Fruit fly (Drosophila melanogaster) whole organism, prepupa: ENCODE results near the gene Plp.

ENCODE experiments used
- Blimp-1 ChIP-seq: fragments of 200-800 bp; sonication (Bioruptor generic); optimal IDR thresholded peaks from 3 replicates; lab custom pipeline; 2017; ENCODE audit warnings: missing biosample characterization, missing genetic modification characterization, mild to moderate bottlenecking, moderate library complexity, missing genetic modification reagents
- CG10631 ChIP-seq: fragments of 200-800 bp; sonication (Bioruptor generic); optimal IDR thresholded peaks from 2 replicates; lab custom pipeline; 2016; ENCODE audit warnings: missing biosample characterization, missing genetic modification characterization
- CG11294 ChIP-seq: fragments of 200-800 bp; sonication (Bioruptor generic); IDR thresholded peaks from 2 replicates; pipeline ENCODE4 v1.3.6; 2022; ENCODE audit warnings: missing biosample characterization, missing genetic modification characterization
- CG11762 ChIP-seq: fragments of 200-800 bp; sonication (Bioruptor generic); optimal IDR thresholded peaks from 3 replicates; lab custom pipeline; 2016; ENCODE audit warnings: missing biosample characterization, missing genetic modification characterization; ENCODE audit not compliant: insufficient read depth
- CG11902 ChIP-seq: fragments of 200-800 bp; sonication (Bioruptor generic); optimal IDR thresholded peaks from 3 replicates; lab custom pipeline; 2016; ENCODE audit warnings: missing biosample characterization, missing genetic modification characterization
- CG15336 ChIP-seq: fragments of 200-800 bp; sonication (Bioruptor generic); IDR thresholded peaks from 2 replicates; pipeline ENCODE4 v1.3.6; 2022; ENCODE audit warnings: missing biosample characterization, missing genetic modification characterization
- CG3032 ChIP-seq: fragments of 200-800 bp; optimal IDR thresholded peaks from 2 replicates; lab custom pipeline; 2019; ENCODE audit warnings: missing biosample characterization, mild to moderate bottlenecking, missing genetic modification characterization, moderate library complexity
- CG31627 ChIP-seq: fragments of 200-800 bp; sonication (Bioruptor generic); optimal IDR thresholded peaks from 3 replicates; lab custom pipeline; 2016; ENCODE audit warnings: missing biosample characterization, missing genetic modification characterization
- CG3919 ChIP-seq: fragments of 200-800 bp; sonication (Bioruptor generic); optimal IDR thresholded peaks from 3 replicates; lab custom pipeline; 2016; ENCODE audit warnings: missing biosample characterization, missing genetic modification characterization
- CG4318 ChIP-seq: fragments of 200-800 bp; sonication (Bioruptor generic); optimal IDR thresholded peaks from 3 replicates; lab custom pipeline; 2017; ENCODE audit warnings: missing biosample characterization, mild to moderate bottlenecking, missing genetic modification characterization
- CG6163 ChIP-seq: fragments of 200-800 bp; sonication (Bioruptor generic); IDR thresholded peaks from 3 replicates; pipeline ENCODE4 v1.3.6; 2022; ENCODE audit warnings: missing biosample characterization, missing genetic modification characterization
- CG6276 ChIP-seq: fragments of 200-800 bp; sonication (Bioruptor generic); optimal IDR thresholded peaks from 2 replicates; lab custom pipeline; 2017; ENCODE audit warnings: missing biosample characterization, mild to moderate bottlenecking, missing genetic modification characterization
- CG6792 ChIP-seq: fragments of 200-800 bp; sonication (Bioruptor generic); optimal IDR thresholded peaks from 3 replicates; lab custom pipeline; 2016; ENCODE audit warnings: missing biosample characterization, missing genetic modification characterization
- CG6808 ChIP-seq: fragments of 200-800 bp; sonication (Bioruptor generic); optimal IDR thresholded peaks from 3 replicates; lab custom pipeline; 2017; ENCODE audit warnings: missing biosample characterization, missing genetic modification characterization, mild to moderate bottlenecking, moderate library complexity, missing genetic modification reagents
- CG6854 ChIP-seq: fragments of 200-800 bp; sonication (Bioruptor generic); optimal IDR thresholded peaks from 2 replicates; lab custom pipeline; 2017; ENCODE audit warnings: missing biosample characterization, mild to moderate bottlenecking, missing genetic modification characterization
- CG8119 ChIP-seq: fragments of 200-800 bp; sonication (Bioruptor generic); IDR thresholded peaks from 3 replicates; pipeline ENCODE4 v1.3.6; 2022; ENCODE audit warnings: missing biosample characterization, missing genetic modification characterization
- CG8632 ChIP-seq: fragments of 200-800 bp; sonication (Bioruptor generic); optimal IDR thresholded peaks from 3 replicates; lab custom pipeline; 2016; ENCODE audit warnings: missing biosample characterization, missing genetic modification characterization
- CG9139 ChIP-seq: fragments of 200-800 bp; sonication (Bioruptor generic); optimal IDR thresholded peaks from 3 replicates; lab custom pipeline; 2017; ENCODE audit warnings: missing biosample characterization, mild to moderate bottlenecking, missing genetic modification characterization
- Eip75B ChIP-seq: fragments of 200-800 bp; sonication (Bioruptor generic); optimal IDR thresholded peaks from 3 replicates; lab custom pipeline; 2016; ENCODE audit warnings: missing biosample characterization, missing genetic modification characterization
- Eip78C ChIP-seq: fragments of 200-800 bp; sonication (Bioruptor generic); peaks from one replicate; lab custom pipeline; 2016; ENCODE audit warnings: missing biosample characterization, missing genetic modification characterization
- Ets21C ChIP-seq: fragments of 200-800 bp; sonication (Bioruptor generic); optimal IDR thresholded peaks from 3 replicates; lab custom pipeline; 2016; ENCODE audit warnings: missing biosample characterization, missing genetic modification characterization
- Ets96B ChIP-seq: fragments of 200-800 bp; optimal IDR thresholded peaks from 2 replicates; lab custom pipeline; 2019; ENCODE audit warnings: missing biosample characterization, mild to moderate bottlenecking, missing genetic modification characterization, moderate library complexity
- Hr4 ChIP-seq: fragments of 200-800 bp; sonication (Bioruptor generic); optimal IDR thresholded peaks from 3 replicates; lab custom pipeline; 2016; ENCODE audit warnings: missing biosample characterization, missing genetic modification characterization
- Lpt ChIP-seq: fragments of 200-800 bp; sonication (Bioruptor generic); optimal IDR thresholded peaks from 3 replicates; lab custom pipeline; 2016; ENCODE audit warnings: missing biosample characterization, missing genetic modification characterization
- OdsH ChIP-seq: fragments of 200-800 bp; sonication (Bioruptor generic); optimal IDR thresholded peaks from 3 replicates; lab custom pipeline; 2016; ENCODE audit warnings: missing biosample characterization, missing genetic modification characterization
- Smox ChIP-seq: fragments of 200-800 bp; sonication (Bioruptor generic); optimal IDR thresholded peaks from 3 replicates; lab custom pipeline; 2016; ENCODE audit warnings: missing biosample characterization, missing genetic modification characterization
- achi ChIP-seq: fragments of 200-800 bp; sonication (Bioruptor generic); optimal IDR thresholded peaks from 3 replicates; lab custom pipeline; 2016; ENCODE audit warnings: missing biosample characterization, missing genetic modification characterization
- acj6 ChIP-seq: fragments of 200-800 bp; sonication (Bioruptor generic); optimal IDR thresholded peaks from 3 replicates; lab custom pipeline; 2016; ENCODE audit warnings: missing biosample characterization, missing genetic modification characterization
- cyc ChIP-seq: fragments of 200-800 bp; sonication (Bioruptor generic); optimal IDR thresholded peaks from 3 replicates; lab custom pipeline; 2016; ENCODE audit warnings: missing biosample characterization, missing genetic modification characterization
- dac ChIP-seq: fragments of 200-800 bp; sonication (Bioruptor generic); optimal IDR thresholded peaks from 2 replicates; lab custom pipeline; 2017; ENCODE audit warnings: missing biosample characterization, mild to moderate bottlenecking, missing genetic modification characterization
- dsx ChIP-seq: fragments of 200-800 bp; optimal IDR thresholded peaks from 3 replicates; lab custom pipeline; 2019; ENCODE audit warnings: missing biosample characterization, mild to moderate bottlenecking, missing genetic modification characterization, moderate library complexity; ENCODE audit not compliant: poor library complexity, severe bottlenecking
- eg ChIP-seq: fragments of 200-800 bp; sonication (Bioruptor generic); IDR thresholded peaks from 3 replicates; pipeline ENCODE4 v1.3.6; 2022; ENCODE audit warnings: missing biosample characterization, missing genetic modification characterization
- fd85E ChIP-seq: fragments of 200-800 bp; sonication (Bioruptor generic); optimal IDR thresholded peaks from 3 replicates; lab custom pipeline; 2016; ENCODE audit warnings: missing biosample characterization, missing genetic modification characterization
- fkh ChIP-seq: fragments of 200-800 bp; sonication (Bioruptor generic); optimal IDR thresholded peaks from 3 replicates; lab custom pipeline; 2017; ENCODE audit warnings: missing biosample characterization, mild to moderate bottlenecking, missing genetic modification characterization, moderate library complexity
- lz ChIP-seq: fragments of 200-800 bp; sonication (Bioruptor generic); optimal IDR thresholded peaks from 3 replicates; lab custom pipeline; 2016; ENCODE audit warnings: missing biosample characterization, missing genetic modification characterization
- pdm3 ChIP-seq: fragments of 200-800 bp; sonication (Bioruptor generic); optimal IDR thresholded peaks from 3 replicates; lab custom pipeline; 2016; ENCODE audit warnings: missing biosample characterization, missing genetic modification characterization
- spab ChIP-seq: fragments of 200-800 bp; sonication (Bioruptor generic); optimal IDR thresholded peaks from 2 replicates; lab custom pipeline; 2017; ENCODE audit warnings: missing biosample characterization, mild to moderate bottlenecking, missing genetic modification characterization, missing genetic modification reagents
- ss ChIP-seq, 2 experiments: fragments of 200-800 bp; sonication (Bioruptor generic); optimal IDR thresholded peaks; 2 replicates in 1 of 2; 3 replicates in 1 of 2; lab custom pipeline; 2017 to 2018; ENCODE audit warnings: mild to moderate bottlenecking in 2 of 2, missing biosample characterization in 2 of 2, missing genetic modification characterization in 2 of 2, moderate library complexity in 1 of 2
- svp ChIP-seq: fragments of 200-800 bp; sonication (Bioruptor generic); peaks from one replicate; lab custom pipeline; 2016; ENCODE audit warnings: missing biosample characterization, missing genetic modification characterization
- vri ChIP-seq: fragments of 200-800 bp; sonication (Bioruptor generic); optimal IDR thresholded peaks from 3 replicates; lab custom pipeline; 2016; ENCODE audit warnings: missing biosample characterization, mild to moderate bottlenecking, missing genetic modification characterization

Plp gene

dm6 chr3L:15141118-15142003, 46.8 kb upstream of the Plp start (continued):
- no peak for TF ChIP-seq cyc (GFP tag; lab: Kevin White, UChicago)
- no peak for TF ChIP-seq svp
- TF ChIP-seq OdsH = no peak
- TF ChIP-seq Blimp-1 = no peak
- TF ChIP-seq CG15336 (GFP tag; lab: Robert Waterston, UW) = peak; percentile 49; the same call in 1 of the 2 replicates
- TF ChIP-seq CG6808 (GFP tag; lab: Kevin White, UChicago) = no peak
- TF ChIP-seq Ets21C (GFP tag; lab: Kevin White, UChicago) = no peak
- no peak for TF ChIP-seq CG9139
- TF ChIP-seq CG11294 = no peak
- no peak for TF ChIP-seq Ets96B (tag; lab: Kevin White, UChicago)
- peak; percentile 17 to 48 for TF ChIP-seq ss (GFP tag; optimal IDR thresholded peaks at IDR 0.05; lab: Kevin White, UChicago)
- peak; percentile 12 for TF ChIP-seq acj6
- TF ChIP-seq Smox (GFP tag; lab: Kevin White, UChicago) = peak; percentile 9
- TF ChIP-seq CG8119 (GFP tag; lab: Robert Waterston, UW) = peak; percentile 51
- TF ChIP-seq dac = no peak
- TF ChIP-seq CG3032 (tag; lab: Kevin White, UChicago) = no peak
- TF ChIP-seq fkh (GFP tag; lab: Kevin White, UChicago) = peak; percentile 59
- peak; percentile 55 for TF ChIP-seq vri
- TF ChIP-seq CG11762 (GFP tag; lab: Kevin White, UChicago) = no peak
- TF ChIP-seq Hr4 (GFP tag; lab: Kevin White, UChicago) = no peak
- no peak for TF ChIP-seq dsx (GFP tag; lab: Kevin White, UChicago)
- TF ChIP-seq CG3919 (GFP tag; lab: Kevin White, UChicago) = peak; percentile 25
- TF ChIP-seq Lpt (GFP tag; lab: Kevin White, UChicago) = peak; percentile 61
- TF ChIP-seq spab (GFP tag; lab: Kevin White, UChicago) = no peak
- no peak for TF ChIP-seq fd85E (GFP tag; lab: Kevin White, UChicago)
- no peak for TF ChIP-seq CG4318 (GFP tag; lab: Kevin White, UChicago)
- TF ChIP-seq achi (GFP tag; lab: Kevin White, UChicago) = no peak
- TF ChIP-seq CG11902 (GFP tag; lab: Kevin White, UChicago) = no peak
- no peak for TF ChIP-seq CG6854 (GFP tag; lab: Kevin White, UChicago)
- no peak for TF ChIP-seq CG31627 (GFP tag; lab: Kevin White, UChicago)
- TF ChIP-seq pdm3 (GFP tag; lab: Kevin White, UChicago) = no peak
- TF ChIP-seq, all 60 proteins: peak for 21

DNA sequence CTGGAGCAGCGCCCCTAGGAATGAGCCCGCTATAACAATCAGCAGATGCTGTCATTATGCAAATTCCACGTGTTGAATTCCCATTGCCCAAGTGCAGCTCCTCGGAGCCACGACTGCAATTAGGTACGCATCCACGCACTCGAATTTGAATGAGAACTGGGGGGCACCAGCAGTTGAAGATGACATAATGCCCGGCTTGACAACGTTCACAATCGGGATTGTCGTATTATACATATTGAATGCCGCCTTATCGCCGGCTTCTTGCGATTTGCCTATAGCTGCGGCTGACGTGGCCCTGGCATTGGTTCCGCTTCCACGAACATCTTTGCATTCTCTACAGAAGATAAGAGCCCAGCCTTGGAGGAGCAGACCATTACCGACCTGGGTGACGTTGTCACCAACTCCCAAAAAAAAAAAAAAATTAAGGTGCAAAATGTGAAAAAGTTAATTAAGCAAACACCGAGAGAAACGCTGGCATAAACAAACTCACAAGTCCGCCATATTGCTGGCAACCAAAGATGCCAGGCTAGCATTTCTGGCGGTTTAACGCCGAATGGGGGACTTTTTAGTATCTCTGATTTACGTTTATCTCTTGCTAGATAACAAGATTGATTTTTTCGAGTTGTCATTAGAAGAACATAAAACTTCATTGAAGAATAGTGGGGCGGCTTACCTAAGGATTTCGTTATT, 45.9 kb upstream of the Plp start:
- TF ChIP-seq CG6792 (no peak), Eip78C (peak; percentile 41), Eip75B (GFP tag; lab: Kevin White, UChicago) (no peak), OdsH (no peak), eg (GFP tag; lab: Robert Waterston, UW) (peak; percentile 34; the same call in 1 of the 3 replicates), svp (peak; percentile 64), vri (peak; percentile 96), CG6163 (peak; percentile 19; the same call in 1 of the 3 replicates)

dm6 chr3L:15137790-15138189, 43.3 kb upstream of the Plp start:
- TF ChIP-seq CG8632 (GFP tag; lab: Kevin White, UChicago) = no peak
- peak; percentile 19 for TF ChIP-seq Eip78C
- no peak for TF ChIP-seq CG10631 (GFP tag; lab: Kevin White, UChicago)
- no peak for TF ChIP-seq vri
- no peak for TF ChIP-seq lz (GFP tag; lab: Kevin White, UChicago)
- no peak for TF ChIP-seq CG3919 (GFP tag; lab: Kevin White, UChicago)
- peak; percentile 78 for TF ChIP-seq svp
- TF ChIP-seq CG6276 (GFP tag; lab: Kevin White, UChicago) = no peak
- TF ChIP-seq eg (GFP tag; lab: Robert Waterston, UW) = no peak
